Fruit fly (Drosophila melanogaster) whole organism, embryonic: ENCODE data around the gene CG11598.

Experiments
- Asciz ChIP-seq: fragments of 200-800 bp; sonication (Bioruptor generic); optimal IDR thresholded peaks from 2 replicates; lab custom pipeline; 2017; ENCODE audit warnings: missing biosample characterization, mild to moderate bottlenecking, missing genetic modification characterization, missing genetic modification reagents
- BEAF-32 ChIP-seq: fragments of 200-800 bp; sonication (Bioruptor generic); optimal IDR thresholded peaks from 3 replicates; lab custom pipeline; 2017; ENCODE audit warnings: missing biosample characterization, missing genetic modification characterization, mild to moderate bottlenecking, moderate library complexity, missing genetic modification reagents
- Blimp-1 ChIP-seq: fragments of 200-800 bp; sonication (Bioruptor generic); optimal IDR thresholded peaks from 3 replicates; lab custom pipeline; 2018; ENCODE audit warnings: missing biosample characterization, missing genetic modification characterization, mild to moderate bottlenecking, moderate library complexity, missing genetic modification reagents
- CG1024 ChIP-seq: fragments of 200-800 bp; sonication (Bioruptor generic); IDR thresholded peaks from 2 replicates; pipeline ENCODE4 v1.3.6; 2022; ENCODE audit warnings: missing biosample characterization, missing genetic modification characterization
- CG11093 ChIP-seq: fragments of 200-800 bp; sonication (Bioruptor generic); IDR thresholded peaks from 3 replicates; pipeline ENCODE4 v1.3.6; 2022; ENCODE audit warnings: missing biosample characterization, missing genetic modification characterization
- CG11456 ChIP-seq: fragments of 200-800 bp; sonication (Bioruptor generic); IDR thresholded peaks from 3 replicates; pipeline ENCODE4 v1.3.6; 2022; ENCODE audit warnings: missing biosample characterization, missing genetic modification characterization
- CG13424 ChIP-seq: fragments of 200-800 bp; sonication (Bioruptor generic); optimal IDR thresholded peaks from 2 replicates; lab custom pipeline; 2019; ENCODE audit warnings: missing biosample characterization, mild to moderate bottlenecking, missing genetic modification characterization, moderate library complexity
- CG15601 ChIP-seq: fragments of 200-800 bp; sonication (Bioruptor generic); optimal IDR thresholded peaks from 3 replicates; lab custom pipeline; 2019; ENCODE audit warnings: missing biosample characterization, mild to moderate bottlenecking, missing genetic modification characterization, moderate library complexity
- CG1603 ChIP-seq: fragments of 200-800 bp; sonication (Bioruptor generic); optimal IDR thresholded peaks from 2 replicates; lab custom pipeline; 2019; ENCODE audit warnings: missing biosample characterization, mild to moderate bottlenecking, missing genetic modification characterization, moderate library complexity
- CG16813 ChIP-seq: fragments of 200-800 bp; sonication (Bioruptor generic); IDR thresholded peaks from 3 replicates; pipeline ENCODE4 v1.3.6; 2022; ENCODE audit warnings: missing biosample characterization, missing genetic modification characterization; ENCODE audit not compliant: partially characterized antibody
- CG16815 ChIP-seq: fragments of 200-800 bp; sonication (Bioruptor generic); optimal IDR thresholded peaks from 3 replicates; lab custom pipeline; 2017; ENCODE audit warnings: missing biosample characterization, mild to moderate bottlenecking, missing genetic modification characterization
- CG17802 ChIP-seq: fragments of 200-800 bp; sonication (Bioruptor generic); optimal IDR thresholded peaks from 2 replicates; lab custom pipeline; 2018; ENCODE audit warnings: missing biosample characterization, mild to moderate bottlenecking, missing genetic modification characterization, moderate library complexity
- CG17829 ChIP-seq: fragments of 200-800 bp; optimal IDR thresholded peaks from 2 replicates; lab custom pipeline; 2019; ENCODE audit warnings: missing biosample characterization, mild to moderate bottlenecking, missing genetic modification characterization, moderate library complexity
- CG18599 ChIP-seq: fragments of 200-800 bp; sonication (Bioruptor generic); optimal IDR thresholded peaks from 3 replicates; lab custom pipeline; 2017; ENCODE audit warnings: missing biosample characterization, missing genetic modification characterization, mild to moderate bottlenecking, moderate library complexity, missing genetic modification reagents
- CG2129 ChIP-seq: fragments of 200-800 bp; sonication (Bioruptor generic); IDR thresholded peaks from 2 replicates; pipeline ENCODE4 v1.3.6; 2022; ENCODE audit warnings: missing biosample characterization, missing genetic modification characterization; ENCODE audit not compliant: partially characterized antibody
- CG2202 ChIP-seq: fragments of 200-800 bp; sonication (Bioruptor generic); optimal IDR thresholded peaks from 2 replicates; lab custom pipeline; 2018; ENCODE audit warnings: missing biosample characterization, mild to moderate bottlenecking, missing genetic modification characterization
- CG30020 ChIP-seq: fragments of 200-800 bp; optimal IDR thresholded peaks from 2 replicates; lab custom pipeline; 2019; ENCODE audit warnings: missing biosample characterization, mild to moderate bottlenecking, missing genetic modification characterization, moderate library complexity
- CG4360 ChIP-seq: fragments of 200-800 bp; sonication (Bioruptor generic); IDR thresholded peaks from 2 replicates; pipeline ENCODE4 v1.3.6; 2022; ENCODE audit warnings: missing biosample characterization, missing genetic modification characterization
- CG43689 ChIP-seq: fragments of 200-800 bp; sonication (Bioruptor generic); IDR thresholded peaks from 2 replicates; pipeline ENCODE4 v1.3.6; 2022; ENCODE audit warnings: missing biosample characterization, missing genetic modification characterization
- CG4854 ChIP-seq: fragments of 200-800 bp; sonication (Bioruptor generic); optimal IDR thresholded peaks from 2 replicates; lab custom pipeline; 2016; ENCODE audit warnings: missing biosample characterization, missing genetic modification characterization, inconsistent platforms
- Dfd ChIP-seq, 2 experiments: fragments of >200 bp; optimal IDR thresholded peaks; 2 replicates each; lab custom pipeline; 2017; ENCODE audit warnings: missing biosample characterization in 2 of 2, missing genetic modification characterization in 2 of 2
- Ets97D ChIP-seq: fragments of 200-800 bp; sonication (Bioruptor generic); optimal IDR thresholded peaks from 3 replicates; lab custom pipeline; 2016; ENCODE audit warnings: missing biosample characterization, missing genetic modification characterization
- Fer3 ChIP-seq: fragments of 200-800 bp; sonication (Bioruptor generic); optimal IDR thresholded peaks from 2 replicates; lab custom pipeline; 2018; ENCODE audit warnings: missing biosample characterization, mild to moderate bottlenecking, missing genetic modification characterization, moderate library complexity
- H2.0 ChIP-seq: fragments of 200-800 bp; sonication (Bioruptor generic); IDR thresholded peaks from 2 replicates; pipeline ENCODE4 v1.3.6; 2022; ENCODE audit warnings: missing biosample characterization, missing genetic modification characterization
- HHEX ChIP-seq: fragments of 200-800 bp; sonication (Bioruptor generic); optimal IDR thresholded peaks from 3 replicates; lab custom pipeline; 2017; ENCODE audit warnings: missing biosample characterization, mild to moderate bottlenecking, missing genetic modification characterization, missing genetic modification reagents
- Hey ChIP-seq: fragments of 200-800 bp; sonication (Bioruptor generic); optimal IDR thresholded peaks from 3 replicates; lab custom pipeline; 2018; ENCODE audit warnings: missing biosample characterization, mild to moderate bottlenecking, missing genetic modification characterization
- MTF-1 ChIP-seq: fragments of 200-800 bp; sonication (Bioruptor generic); optimal IDR thresholded peaks from 2 replicates; lab custom pipeline; 2018; ENCODE audit warnings: missing biosample characterization, mild to moderate bottlenecking, missing genetic modification characterization, borderline replicate concordance
- Rfx ChIP-seq: fragments of 200-800 bp; sonication (Bioruptor generic); IDR thresholded peaks from 2 replicates; pipeline ENCODE4 v1.3.6; 2022; ENCODE audit warnings: missing biosample characterization, missing genetic modification characterization
- cato ChIP-seq: fragments of 200-800 bp; sonication (Bioruptor generic); optimal IDR thresholded peaks from 2 replicates; lab custom pipeline; 2016; ENCODE audit warnings: missing biosample characterization, missing genetic modification characterization, borderline replicate concordance
- cg ChIP-seq: fragments of 200-800 bp; sonication (Bioruptor generic); optimal IDR thresholded peaks from 3 replicates; lab custom pipeline; 2019; ENCODE audit warnings: missing biosample characterization, mild to moderate bottlenecking, missing genetic modification characterization, moderate library complexity
- eyg ChIP-seq: fragments of 200-800 bp; sonication (Bioruptor generic); optimal IDR thresholded peaks from 3 replicates; lab custom pipeline; 2016; ENCODE audit warnings: missing biosample characterization, missing genetic modification characterization
- fd102C ChIP-seq: fragments of 200-800 bp; sonication (Bioruptor generic); optimal IDR thresholded peaks from 2 replicates; lab custom pipeline; 2018; ENCODE audit warnings: missing biosample characterization, mild to moderate bottlenecking, missing genetic modification characterization, moderate library complexity
- fd96Cb ChIP-seq: fragments of 200-800 bp; sonication (Bioruptor generic); optimal IDR thresholded peaks from 2 replicates; lab custom pipeline; 2018; ENCODE audit warnings: missing biosample characterization, mild to moderate bottlenecking, missing genetic modification characterization, moderate library complexity
- h ChIP-seq: fragments of >200 bp; optimal IDR thresholded peaks from 2 replicates; lab custom pipeline; 2017
- hth ChIP-seq: fragments of >200 bp; optimal IDR thresholded peaks from 2 replicates; lab custom pipeline; 2017; ENCODE audit warnings: inconsistent platforms
- inv ChIP-seq: fragments of 200-800 bp; sonication (Bioruptor generic); IDR thresholded peaks from 2 replicates; pipeline ENCODE4 v1.3.6; 2022; ENCODE audit warnings: missing biosample characterization, missing genetic modification characterization; ENCODE audit not compliant: partially characterized antibody
- kay ChIP-seq: fragments of 200-800 bp; sonication (Bioruptor generic); optimal IDR thresholded peaks from 2 replicates; lab custom pipeline; 2016; ENCODE audit warnings: missing biosample characterization, missing genetic modification characterization
- klu ChIP-seq: fragments of 200-800 bp; sonication (Bioruptor generic); IDR thresholded peaks from 2 replicates; pipeline ENCODE4 v1.3.6; 2022; ENCODE audit warnings: missing biosample characterization, missing genetic modification characterization
- nom ChIP-seq: fragments of 200-800 bp; sonication (Bioruptor generic); optimal IDR thresholded peaks from 2 replicates; lab custom pipeline; 2017; ENCODE audit warnings: missing biosample characterization, missing genetic modification characterization, mild to moderate bottlenecking, moderate library complexity, missing genetic modification reagents
- pros ChIP-seq: fragments of 200-800 bp; sonication (Bioruptor generic); optimal IDR thresholded peaks from 3 replicates; lab custom pipeline; 2019; ENCODE audit warnings: missing biosample characterization, mild to moderate bottlenecking, missing genetic modification characterization, moderate library complexity
- ranshi ChIP-seq: fragments of 200-800 bp; sonication (Bioruptor generic); IDR thresholded peaks from 2 replicates; pipeline ENCODE4 v1.3.6; 2022; ENCODE audit warnings: missing biosample characterization, missing genetic modification characterization
- scrt ChIP-seq: fragments of 200-800 bp; sonication (Bioruptor generic); optimal IDR thresholded peaks from 2 replicates; lab custom pipeline; 2018; ENCODE audit warnings: missing biosample characterization, mild to moderate bottlenecking, missing genetic modification characterization, moderate library complexity
- shn ChIP-seq: fragments of 200-800 bp; sonication (Bioruptor generic); optimal IDR thresholded peaks from 3 replicates; lab custom pipeline; 2016; ENCODE audit warnings: missing biosample characterization, missing genetic modification characterization
- slbo ChIP-seq: fragments of 200-800 bp; sonication (Bioruptor generic); IDR thresholded peaks from 2 replicates; pipeline ENCODE4 v1.3.6; 2022; ENCODE audit warnings: missing biosample characterization, missing genetic modification characterization
- sr ChIP-seq: fragments of 200-800 bp; sonication (Bioruptor generic); IDR thresholded peaks from 3 replicates; pipeline ENCODE4 v1.3.6; 2022; ENCODE audit warnings: missing biosample characterization, missing genetic modification characterization
- trem ChIP-seq: fragments of 200-800 bp; optimal IDR thresholded peaks from 3 replicates; lab custom pipeline; 2019; ENCODE audit warnings: missing biosample characterization, mild to moderate bottlenecking, missing genetic modification characterization, moderate library complexity
- tx ChIP-seq: fragments of 200-800 bp; sonication (Bioruptor generic); optimal IDR thresholded peaks from 2 replicates; lab custom pipeline; 2016; ENCODE audit warnings: missing biosample characterization, missing genetic modification characterization
- unpg ChIP-seq: fragments of 200-800 bp; sonication (Bioruptor generic); optimal IDR thresholded peaks from 3 replicates; lab custom pipeline; 2018; ENCODE audit warnings: missing biosample characterization, mild to moderate bottlenecking, missing genetic modification characterization, moderate library complexity
- vfl ChIP-seq: fragments of 200-800 bp; sonication (Bioruptor generic); optimal IDR thresholded peaks from 2 replicates; lab custom pipeline; 2016; ENCODE audit warnings: missing biosample characterization, missing genetic modification characterization
- vvl ChIP-seq: fragments of 200-800 bp; sonication (Bioruptor generic); IDR thresholded peaks from 2 replicates; pipeline ENCODE4 v1.3.6; 2022; ENCODE audit warnings: missing biosample characterization, missing genetic modification characterization
- zf30C ChIP-seq: fragments of 200-800 bp; sonication (Bioruptor generic); optimal IDR thresholded peaks from 3 replicates; lab custom pipeline; 2018; ENCODE audit warnings: missing biosample characterization, mild to moderate bottlenecking, missing genetic modification characterization

CG11598 gene

dm6 chr3R:12627691-12628148 is 7.0 kb upstream of the CG11598 start, which contains the start of the genes Vha55 and Snx3 (continued):
- TF ChIP-seq scrt (GFP tag; lab: Kevin White, UChicago) (no peak), cato (GFP tag; lab: Kevin White, UChicago) (peak; percentile 60), sr (GFP tag; lab: Robert Waterston, UW) (no peak), Asciz (GFP tag; lab: Kevin White, UChicago) (no peak), slbo (GFP tag; lab: Robert Waterston, UW) (no peak), CG13424 (tag; lab: Kevin White, UChicago) (peak; percentile 39), CG15601 (tag; lab: Kevin White, UChicago) (peak; percentile 80), CG4854 (GFP tag; lab: Kevin White, UChicago) (peak; percentile 38), CG16813 (no peak), CG11456 (GFP tag; lab: Robert Waterston, UW) (no peak), vfl (GFP tag; lab: Kevin White, UChicago) (peak; percentile 88), CG2129 (GFP tag; lab: Robert Waterston, UW) (no peak), CG43689 (GFP tag; lab: Robert Waterston, UW) (no peak), CG2202 (tag; lab: Kevin White, UChicago) (peak; percentile 45), eyg (GFP tag; lab: Kevin White, UChicago) (peak; percentile 67), Blimp-1 (GFP tag; lab: Kevin White, UChicago) (peak; percentile 59), kay (peak; percentile 90), CG16815 (GFP tag; lab: Kevin White, UChicago) (peak; percentile 51), cg (GFP tag; lab: Kevin White, UChicago) (no peak), Rfx (GFP tag; lab: Robert Waterston, UW) (no peak), shn (GFP tag; lab: Kevin White, UChicago) (peak; percentile 84), ranshi (GFP tag; lab: Robert Waterston, UW) (no peak), CG30020 (tag; lab: Kevin White, UChicago) (peak; percentile 27), Hey (tag; lab: Kevin White, UChicago) (peak; percentile 58), zf30C (no peak), Ets97D (GFP tag; lab: Kevin White, UChicago) (peak; percentile 97), h (lab: Kevin White, UChicago) (no peak), vvl (no peak), CG1024 (GFP tag; lab: Robert Waterston, UW) (no peak), unpg (GFP tag; lab: Kevin White, UChicago) (peak; percentile 46), CG18599 (GFP tag; lab: Kevin White, UChicago) (peak; percentile 83), trem (tag; lab: Kevin White, UChicago) (peak; percentile 91), BEAF-32 (GFP tag; lab: Kevin White, UChicago) (peak; percentile 71), CG4360 (no peak), klu (GFP tag; lab: Robert Waterston, UW) (no peak), CG1603 (tag; lab: Kevin White, UChicago) (peak; percentile 96), fd96Cb (tag; lab: Kevin White, UChicago) (peak; percentile 29), CG11093 (GFP tag; lab: Robert Waterston, UW) (no peak), HHEX (GFP tag; lab: Kevin White, UChicago) (peak; percentile 16), tx (peak; percentile 77), MTF-1 (peak; percentile 48), Fer3 (tag; lab: Kevin White, UChicago) (peak; percentile 57), inv (GFP tag; lab: Robert Waterston, UW) (no peak), pros (GFP tag; lab: Kevin White, UChicago) (no peak), nom (GFP tag; lab: Kevin White, UChicago) (no peak), CG17829 (tag; lab: Kevin White, UChicago) (peak; percentile 82), H2.0 (GFP tag; lab: Robert Waterston, UW) (no peak), Dfd (GFP tag; optimal IDR thresholded peaks at IDR 0.05; lab: Kevin White, UChicago) (no peak), hth (lab: Kevin White, UChicago) (no peak), CG17802 (tag; lab: Kevin White, UChicago) (no peak), fd102C (GFP tag; lab: Kevin White, UChicago) (no peak)
